Worm (Caenorhabditis elegans) whole organism, young adult: Measurements from ENCODE around the gene tbx-7.
A peak's percentile ranks its signal among the peaks of the same experiment; 100 is the strongest.

Experiments used
- B0019.2 ChIP-seq: fragments of 200-800 bp; sonication (Bioruptor generic); conservative IDR thresholded peaks from 2 replicates; pipeline ENCODE4 v1.3.6; 2022; ENCODE audit warnings: missing genetic modification reagents, missing genetic modification characterization, missing compliant biosample characterization
- C06A6.2 ChIP-seq: fragments of 200-800 bp; sonication (Bioruptor generic); conservative IDR thresholded peaks from 2 replicates; pipeline ENCODE4 v1.3.6; 2022; ENCODE audit warnings: missing genetic modification characterization, missing compliant biosample characterization
- F23B12.7 ChIP-seq: sonication (generic microtip); optimal IDR thresholded peaks from 2 replicates; lab custom pipeline; 2017; ENCODE audit warnings: missing genetic modification characterization, mild to moderate bottlenecking, missing compliant biosample characterization, antibody characterized with exemption, moderate library complexity; ENCODE audit not compliant: insufficient read depth
- F39B2.1 ChIP-seq: fragments of 200-800 bp; sonication (Bioruptor generic); IDR thresholded peaks from 2 replicates; pipeline ENCODE4 v1.3.6; 2022; ENCODE audit warnings: missing genetic modification reagents, missing genetic modification characterization, missing compliant biosample characterization
- K12H6.12 ChIP-seq: fragments of 200-800 bp; sonication (Bioruptor generic); optimal IDR thresholded peaks from 2 replicates; lab custom pipeline; 2018; ENCODE audit warnings: mild to moderate bottlenecking, missing genetic modification characterization, missing compliant biosample characterization
- T07F8.4 ChIP-seq: sonication (generic microtip); optimal IDR thresholded peaks from 2 replicates; lab custom pipeline; 2016; ENCODE audit warnings: mild to moderate bottlenecking, missing genetic modification characterization, moderate library complexity, missing compliant biosample characterization
- Y53F4B.3 ChIP-seq: fragments of 200-800 bp; sonication (Bioruptor generic); IDR thresholded peaks from 2 replicates; pipeline ENCODE4 v1.3.6; 2022; ENCODE audit warnings: missing genetic modification reagents, missing genetic modification characterization, missing compliant biosample characterization
- Y56A3A.18 ChIP-seq: fragments of 200-800 bp; sonication (Bioruptor generic); IDR thresholded peaks from 2 replicates; pipeline ENCODE4 v1.3.6; 2022; ENCODE audit warnings: missing genetic modification reagents, missing genetic modification characterization, missing compliant biosample characterization
- Y67H2A.10 ChIP-seq: fragments of 200-800 bp; sonication (Bioruptor generic); conservative IDR thresholded peaks from 2 replicates; pipeline ENCODE4 v1.3.6; 2022; ENCODE audit warnings: missing genetic modification reagents, missing genetic modification characterization, missing compliant biosample characterization
- Y95B8A.8 ChIP-seq: fragments of 200-800 bp; sonication (Bioruptor generic); IDR thresholded peaks from 2 replicates; pipeline ENCODE4 v1.3.6; 2022; ENCODE audit warnings: missing genetic modification reagents, missing genetic modification characterization, missing compliant biosample characterization
- ZK185.1 ChIP-seq: sonication (generic microtip); optimal IDR thresholded peaks from 2 replicates; lab custom pipeline; 2016; ENCODE audit warnings: mild to moderate bottlenecking, missing genetic modification characterization, missing compliant biosample characterization; ENCODE audit not compliant: poor library complexity, severe bottlenecking
- ama-1 ChIP-seq, 3 experiments: fragments of 150-350 bp in 1 of 3; sonication (generic microtip) in 2 of 3; optimal IDR thresholded peaks; 2 replicates each; lab custom pipeline; 2014 to 2018; ENCODE audit warnings: missing biosample characterization in 2 of 3, missing genetic modification characterization in 2 of 3, missing genetic modification reagents in 2 of 3
- attf-5 ChIP-seq: fragments of 200-800 bp; sonication (Bioruptor generic); optimal IDR thresholded peaks from 2 replicates; lab custom pipeline; 2018; ENCODE audit warnings: mild to moderate bottlenecking, missing genetic modification characterization, missing compliant biosample characterization
- bed-1 ChIP-seq: fragments of 200-800 bp; sonication (Bioruptor generic); IDR thresholded peaks from 2 replicates; pipeline ENCODE4 v1.3.6; 2022; ENCODE audit warnings: missing genetic modification reagents, missing genetic modification characterization, missing compliant biosample characterization
- cebp-1 ChIP-seq, 2 experiments: fragments of 200-800 bp in 1 of 2; sonication (Bioruptor generic) in 1 of 2; sonication (generic microtip) in 1 of 2; IDR thresholded peaks in 1 of 2; optimal IDR thresholded peaks in 1 of 2; 2 replicates each; pipeline versions ENCODE4 v1.3.6 to Lab custom; 2017 to 2022; ENCODE audit warnings: missing compliant biosample characterization in 2 of 2, missing genetic modification characterization in 2 of 2, mild to moderate bottlenecking in 1 of 2, missing genetic modification reagents in 1 of 2, moderate library complexity in 1 of 2
- ceh-79 ChIP-seq: sonication (generic microtip); optimal IDR thresholded peaks from 2 replicates; lab custom pipeline; 2017; ENCODE audit warnings: mild to moderate bottlenecking, missing genetic modification characterization, missing compliant biosample characterization
- ceh-91 ChIP-seq: fragments of 200-800 bp; sonication (Bioruptor generic); IDR thresholded peaks from 2 replicates; pipeline ENCODE4 v1.3.6; 2022; ENCODE audit warnings: missing genetic modification reagents, missing genetic modification characterization, missing compliant biosample characterization
- dox-1 ChIP-seq: fragments of 200-800 bp; sonication (Bioruptor generic); IDR thresholded peaks from 2 replicates; pipeline ENCODE4 v1.3.6; 2022; ENCODE audit warnings: missing genetic modification reagents, missing genetic modification characterization, missing compliant biosample characterization
- dpl-1 ChIP-seq: fragments of 150-350 bp; optimal IDR thresholded peaks from 2 replicates; lab custom pipeline; 2014; ENCODE audit warnings: missing biosample characterization, missing genetic modification reagents, missing genetic modification characterization
- egl-18 ChIP-seq: fragments of 200-800 bp; sonication (Bioruptor generic); IDR thresholded peaks from 2 replicates; pipeline ENCODE4 v1.3.6; 2022; ENCODE audit warnings: missing genetic modification reagents, missing genetic modification characterization, missing compliant biosample characterization
- ekl-4 ChIP-seq: fragments of 200-800 bp; sonication (Bioruptor generic); IDR thresholded peaks from 2 replicates; pipeline ENCODE4 v1.3.6; 2022; ENCODE audit warnings: missing genetic modification reagents, missing genetic modification characterization, missing compliant biosample characterization
- gei-17 ChIP-seq: fragments of 200-800 bp; sonication (Bioruptor generic); optimal IDR thresholded peaks from 2 replicates; lab custom pipeline; 2018; ENCODE audit warnings: mild to moderate bottlenecking, missing genetic modification characterization, missing compliant biosample characterization
- him-1 ChIP-seq: sonication (generic microtip); optimal IDR thresholded peaks from 2 replicates; lab custom pipeline; 2016; ENCODE audit warnings: missing genotype, missing genetic modification reagents, missing genetic modification characterization, missing compliant biosample characterization
- hmg-1.2 ChIP-seq: fragments of 200-800 bp; sonication (Bioruptor generic); IDR thresholded peaks from 2 replicates; pipeline ENCODE4 v1.3.6; 2022; ENCODE audit warnings: missing genetic modification reagents, missing genetic modification characterization, missing compliant biosample characterization
- let-526 ChIP-seq: fragments of 200-800 bp; sonication (Bioruptor generic); IDR thresholded peaks from 2 replicates; pipeline ENCODE4 v1.3.6; 2022; ENCODE audit warnings: missing genetic modification reagents, missing genetic modification characterization, missing compliant biosample characterization
- let-607 ChIP-seq, 2 experiments: fragments of 200-800 bp in 1 of 2; sonication (Bioruptor generic) in 1 of 2; sonication (generic microtip) in 1 of 2; optimal IDR thresholded peaks; 2 replicates each; lab custom pipeline; 2016 to 2018; ENCODE audit warnings: mild to moderate bottlenecking in 2 of 2, missing compliant biosample characterization in 2 of 2, missing genetic modification characterization in 2 of 2, moderate library complexity in 2 of 2, missing genotype in 1 of 2
- lin-54 ChIP-seq: fragments of 200-800 bp; sonication (Bioruptor generic); optimal IDR thresholded peaks from 2 replicates; lab custom pipeline; 2018; ENCODE audit warnings: mild to moderate bottlenecking, missing genetic modification characterization, missing compliant biosample characterization
- madf-6 ChIP-seq: fragments of 200-800 bp; sonication (Bioruptor generic); IDR thresholded peaks from 2 replicates; pipeline ENCODE4 v1.3.6; 2022; ENCODE audit warnings: missing genetic modification reagents, missing genetic modification characterization, missing compliant biosample characterization
- mel-28 ChIP-seq: sonication (generic microtip); optimal IDR thresholded peaks from 2 replicates; lab custom pipeline; 2016; ENCODE audit warnings: borderline replicate concordance, mild to moderate bottlenecking, missing genetic modification characterization, missing compliant biosample characterization
- mes-4 ChIP-seq: sonication (generic microtip); optimal IDR thresholded peaks from 2 replicates; lab custom pipeline; 2016; ENCODE audit warnings: missing genotype, missing genetic modification characterization, missing compliant biosample characterization
- mxl-1 ChIP-seq: sonication (generic microtip); optimal IDR thresholded peaks from 2 replicates; lab custom pipeline; 2016; ENCODE audit warnings: missing genetic modification characterization, missing compliant biosample characterization
- nhr-90 ChIP-seq: sonication (generic microtip); optimal IDR thresholded peaks from 2 replicates; lab custom pipeline; 2016; ENCODE audit warnings: missing genotype, mild to moderate bottlenecking, missing genetic modification characterization, missing compliant biosample characterization
- pbrm-1 ChIP-seq: fragments of 200-800 bp; sonication (Bioruptor generic); IDR thresholded peaks from 2 replicates; pipeline ENCODE4 v1.3.6; 2022; ENCODE audit warnings: missing genetic modification reagents, missing genetic modification characterization, missing compliant biosample characterization
- rec-8 ChIP-seq, 2 experiments: sonication (generic microtip); optimal IDR thresholded peaks; 2 replicates each; lab custom pipeline; 2016; ENCODE audit warnings: mild to moderate bottlenecking in 2 of 2, missing genetic modification characterization in 2 of 2, missing genetic modification reagents in 2 of 2, missing genotype in 2 of 2, missing biosample characterization in 1 of 2, missing compliant biosample characterization in 1 of 2, moderate library complexity in 1 of 2
- sdz-38 ChIP-seq: sonication (generic microtip); optimal IDR thresholded peaks from 2 replicates; lab custom pipeline; 2016; ENCODE audit warnings: missing genotype, missing genetic modification characterization, missing compliant biosample characterization
- sea-2 ChIP-seq: fragments of 200-800 bp; sonication (Bioruptor generic); IDR thresholded peaks from 2 replicates; pipeline ENCODE4 v1.3.6; 2022; ENCODE audit warnings: missing genetic modification characterization, missing compliant biosample characterization
- snpc-1.1 ChIP-seq: sonication (generic microtip); optimal IDR thresholded peaks from 2 replicates; lab custom pipeline; 2017; ENCODE audit warnings: missing genetic modification characterization, mild to moderate bottlenecking, missing compliant biosample characterization, antibody characterized with exemption, moderate library complexity, missing genotype, missing genetic modification reagents; ENCODE audit not compliant: insufficient read depth
- snpc-3.4 ChIP-seq: sonication (generic microtip); optimal IDR thresholded peaks from 2 replicates; lab custom pipeline; 2017; ENCODE audit warnings: missing genetic modification characterization, mild to moderate bottlenecking, missing compliant biosample characterization, antibody characterized with exemption, moderate library complexity, missing genotype, missing genetic modification reagents
- tbx-9 ChIP-seq: sonication (generic microtip); optimal IDR thresholded peaks from 2 replicates; lab custom pipeline; 2016; ENCODE audit warnings: borderline replicate concordance, missing genetic modification characterization, inconsistent platforms, missing compliant biosample characterization
- xnd-1 ChIP-seq: sonication (generic microtip); optimal IDR thresholded peaks from 2 replicates; lab custom pipeline; 2016; ENCODE audit warnings: missing genotype, missing genetic modification reagents, missing genetic modification characterization, missing compliant biosample characterization
- zim-3 ChIP-seq: sonication (generic microtip); optimal IDR thresholded peaks from 2 replicates; lab custom pipeline; 2017; ENCODE audit warnings: mild to moderate bottlenecking, missing genetic modification characterization, moderate library complexity, missing compliant biosample characterization
- ztf-25 ChIP-seq: fragments of 200-800 bp; sonication (Bioruptor generic); IDR thresholded peaks from 2 replicates; pipeline ENCODE4 v1.3.6; 2022; ENCODE audit warnings: missing genetic modification reagents, missing genetic modification characterization, missing compliant biosample characterization
- ztf-28 ChIP-seq: fragments of 200-800 bp; sonication (Bioruptor generic); IDR thresholded peaks from 2 replicates; pipeline ENCODE4 v1.3.6; 2022; ENCODE audit warnings: missing genetic modification reagents, missing genetic modification characterization, missing compliant biosample characterization

The tbx-7 gene

DNA sequence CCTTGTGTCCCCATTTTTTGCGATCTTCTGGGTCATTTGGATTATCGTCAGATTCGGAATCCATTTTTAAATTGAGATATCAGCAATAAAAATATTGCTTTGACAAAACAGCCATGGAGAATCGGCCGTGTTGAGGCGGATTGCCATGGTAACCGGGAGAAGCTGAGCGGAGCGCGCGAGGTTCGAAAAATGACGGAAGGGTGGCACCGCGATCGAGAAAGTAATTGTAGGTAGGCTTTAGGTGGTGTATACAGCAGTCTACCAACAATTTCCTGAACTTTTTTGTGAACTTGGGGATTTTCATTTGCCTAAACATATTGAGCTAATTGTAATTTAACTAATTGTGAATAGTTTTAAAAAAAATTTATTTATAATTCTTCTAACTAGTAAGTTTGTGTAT, 11.0 kb upstream of the tbx-7 start, which contains the start of gene ift-139:
Gene ift-139, minus strand, starts transcription at position 101 of the 400 bp plus-strand sequence.
- TF ChIP-seq Y67H2A.10 (GFP tag; lab: Robert Waterston, UW) (no peak), mes-4 (tag; lab: Kevin White, UChicago) (no peak), B0019.2 (GFP tag; lab: Robert Waterston, UW) (no peak), ceh-91 (no peak), rec-8 (tag; optimal IDR thresholded peaks at IDR 0.05; lab: Kevin White, UChicago) (no peak), gei-17 (no peak), him-1 (no peak), T07F8.4 (tag; lab: Kevin White, UChicago) (no peak), nhr-90 (no peak), let-607 (tag; optimal IDR thresholded peaks at IDR 0.05; lab: Kevin White, UChicago) (no peak), ekl-4 (no peak), attf-5 (no peak)

ce11 chrIII:6030483-6030882, 2.2 kb upstream of the tbx-7 start, which contains the start of gene ZK328.6:
TSS of gene ZK328.6 (minus strand) at chrIII:6030583.
- TF ChIP-seq sea-2 (GFP tag; lab: Robert Waterston, UW) = no peak
- no peak for TF ChIP-seq tbx-9 (tag; lab: Kevin White, UChicago)
- TF ChIP-seq Y95B8A.8 (GFP tag; lab: Robert Waterston, UW) = no peak
- TF ChIP-seq egl-18 (GFP tag; lab: Robert Waterston, UW) = no peak
- no peak for TF ChIP-seq bed-1 (GFP tag; lab: Robert Waterston, UW)
- TF ChIP-seq ceh-79 = no peak
- no peak for TF ChIP-seq zim-3 (tag; lab: Kevin White, UChicago)
- TF ChIP-seq, all 124 proteins: peak for 0

ce11 chrIII:6019512-6020209, 8.7 kb downstream of the tbx-7 start, which contains the start of the genes npp-10 and cyk-3:
TSS of gene npp-10 (minus strand) at chrIII:6019562.
TSS of gene cyk-3 (plus strand) at chrIII:6020159.
- TF ChIP-seq let-526 (no peak), ztf-28 (no peak), dpl-1 (GFP tag; lab: Kevin White, UChicago) (peak; percentile 5), snpc-1.1 (tag; lab: Kevin White, UChicago) (no peak), ZK185.1 (no peak), lin-54 (peak; percentile 30), xnd-1 (tag; lab: Kevin White, UChicago) (peak; percentile 6), ztf-25 (GFP tag; lab: Robert Waterston, UW) (no peak), nhr-90 (no peak), madf-6 (GFP tag; lab: Robert Waterston, UW) (peak; percentile 52; the same call in 1 of the 2 replicates), F23B12.7 (tag; lab: Kevin White, UChicago) (no peak), mel-28 (tag; lab: Kevin White, UChicago) (no peak), tbx-9 (tag; lab: Kevin White, UChicago) (no peak), C06A6.2 (no peak), Y53F4B.3 (no peak), pbrm-1 (GFP tag; lab: Robert Waterston, UW) (no peak), snpc-3.4 (no peak), hmg-1.2 (peak; percentile 98), ama-1 (optimal IDR thresholded peaks at IDR 0.05; lab: Kevin White, UChicago) (no peak), ama-1 (GFP tag; optimal IDR thresholded peaks at IDR 0.05; lab: Kevin White, UChicago) (no peak), cebp-1 (GFP tag; IDR thresholded peaks at IDR 0.05; lab: Robert Waterston, UW) (no peak), cebp-1 (tag; optimal IDR thresholded peaks at IDR 0.05; lab: Kevin White, UChicago) (no peak), mxl-1 (tag; lab: Kevin White, UChicago) (no peak), sdz-38 (tag; lab: Kevin White, UChicago) (no peak), F39B2.1 (GFP tag; lab: Robert Waterston, UW) (no peak), Y56A3A.18 (GFP tag; lab: Robert Waterston, UW) (no peak), egl-18 (GFP tag; lab: Robert Waterston, UW) (no peak), dox-1 (GFP tag; lab: Robert Waterston, UW) (peak; percentile 47; the same call in 1 of the 2 replicates), K12H6.12 (tag; lab: Kevin White, UChicago) (no peak)
